Fruit fly (Drosophila melanogaster) whole organism, embryonic: ENCODE data around the gene CG13842.

Source experiments
- Adf1 ChIP-seq: fragments of 200-800 bp; sonication (Bioruptor generic); IDR thresholded peaks from 2 replicates; pipeline ENCODE4 v1.3.6; 2022; ENCODE audit warnings: missing biosample characterization, missing genetic modification characterization
- Aef1 ChIP-seq: fragments of 200-800 bp; sonication (Bioruptor generic); IDR thresholded peaks from 3 replicates; pipeline ENCODE4 v1.3.6; 2022; ENCODE audit warnings: missing biosample characterization, missing genetic modification characterization
- CG11093 ChIP-seq: fragments of 200-800 bp; sonication (Bioruptor generic); IDR thresholded peaks from 3 replicates; pipeline ENCODE4 v1.3.6; 2022; ENCODE audit warnings: missing biosample characterization, missing genetic modification characterization
- CG11247 ChIP-seq: fragments of 200-800 bp; sonication (Bioruptor generic); IDR thresholded peaks from 2 replicates; pipeline ENCODE4 v1.3.6; 2022; ENCODE audit warnings: missing biosample characterization, missing genetic modification characterization
- CG11398 ChIP-seq: fragments of 200-800 bp; sonication (Bioruptor generic); optimal IDR thresholded peaks from 2 replicates; lab custom pipeline; 2016; ENCODE audit warnings: missing biosample characterization, missing genetic modification characterization
- CG11560 ChIP-seq: fragments of 200-800 bp; sonication (Bioruptor generic); IDR thresholded peaks from 3 replicates; pipeline ENCODE4 v1.3.6; 2022; ENCODE audit warnings: missing biosample characterization, missing genetic modification characterization
- CG12769 ChIP-seq: fragments of 200-800 bp; sonication (Bioruptor generic); optimal IDR thresholded peaks from 2 replicates; lab custom pipeline; 2019; ENCODE audit warnings: missing biosample characterization, mild to moderate bottlenecking, missing genetic modification characterization, moderate library complexity
- CG15073 ChIP-seq: fragments of 200-800 bp; sonication (Bioruptor generic); optimal IDR thresholded peaks from 2 replicates; lab custom pipeline; 2016; ENCODE audit warnings: missing biosample characterization, missing genetic modification characterization
- CG15269 ChIP-seq: fragments of 200-800 bp; sonication (Bioruptor generic); optimal IDR thresholded peaks from 2 replicates; lab custom pipeline; 2018; ENCODE audit warnings: missing biosample characterization, mild to moderate bottlenecking, missing genetic modification characterization, moderate library complexity
- CG1529 ChIP-seq: fragments of 200-800 bp; sonication (Bioruptor generic); optimal IDR thresholded peaks from 3 replicates; lab custom pipeline; 2018; ENCODE audit warnings: missing biosample characterization, missing genetic modification characterization
- CG15696 ChIP-seq: fragments of 200-800 bp; sonication (Bioruptor generic); optimal IDR thresholded peaks from 2 replicates; lab custom pipeline; 2019; ENCODE audit warnings: missing biosample characterization, mild to moderate bottlenecking, missing genetic modification characterization, moderate library complexity
- CG17802 ChIP-seq: fragments of 200-800 bp; sonication (Bioruptor generic); optimal IDR thresholded peaks from 2 replicates; lab custom pipeline; 2018; ENCODE audit warnings: missing biosample characterization, mild to moderate bottlenecking, missing genetic modification characterization, moderate library complexity
- CG18262 ChIP-seq: fragments of 200-800 bp; optimal IDR thresholded peaks from 3 replicates; lab custom pipeline; 2019; ENCODE audit warnings: missing biosample characterization, mild to moderate bottlenecking, missing genetic modification characterization, moderate library complexity
- CG18599 ChIP-seq: fragments of 200-800 bp; sonication (Bioruptor generic); optimal IDR thresholded peaks from 3 replicates; lab custom pipeline; 2017; ENCODE audit warnings: missing biosample characterization, missing genetic modification characterization, mild to moderate bottlenecking, moderate library complexity, missing genetic modification reagents
- CG2199 ChIP-seq: fragments of 200-800 bp; sonication (Bioruptor generic); IDR thresholded peaks from 3 replicates; pipeline ENCODE4 v1.3.6; 2022; ENCODE audit warnings: missing biosample characterization, missing genetic modification characterization
- CG2678 ChIP-seq: fragments of 200-800 bp; sonication (Bioruptor generic); optimal IDR thresholded peaks from 3 replicates; lab custom pipeline; 2019; ENCODE audit warnings: missing biosample characterization, mild to moderate bottlenecking, missing genetic modification characterization, moderate library complexity
- CG2889 ChIP-seq: fragments of 200-800 bp; sonication (Bioruptor generic); IDR thresholded peaks from 3 replicates; pipeline ENCODE4 v1.3.6; 2022; ENCODE audit warnings: missing biosample characterization, missing genetic modification characterization
- CG30403 ChIP-seq: fragments of 200-800 bp; sonication (Bioruptor generic); optimal IDR thresholded peaks from 3 replicates; lab custom pipeline; 2016; ENCODE audit warnings: missing biosample characterization, missing genetic modification characterization
- CG31224 ChIP-seq: fragments of 200-800 bp; sonication (Bioruptor generic); IDR thresholded peaks from 2 replicates; pipeline ENCODE4 v1.3.6; 2022; ENCODE audit warnings: missing biosample characterization, missing genetic modification characterization
- CG31441 ChIP-seq: fragments of 200-800 bp; sonication (Bioruptor generic); IDR thresholded peaks from 2 replicates; pipeline ENCODE4 v1.3.6; 2022; ENCODE audit warnings: missing biosample characterization, missing genetic modification characterization
- CG3281 ChIP-seq: fragments of 200-800 bp; sonication (Bioruptor generic); optimal IDR thresholded peaks from 3 replicates; lab custom pipeline; 2017; ENCODE audit warnings: missing biosample characterization, mild to moderate bottlenecking, missing genetic modification characterization
- CG33213 ChIP-seq: fragments of 200-800 bp; sonication (Bioruptor generic); optimal IDR thresholded peaks from 3 replicates; lab custom pipeline; 2016; ENCODE audit warnings: missing biosample characterization, missing genetic modification characterization
- CG33557 ChIP-seq: fragments of 200-800 bp; sonication (Bioruptor generic); optimal IDR thresholded peaks from 2 replicates; lab custom pipeline; 2019; ENCODE audit warnings: missing biosample characterization, mild to moderate bottlenecking, missing genetic modification characterization, moderate library complexity
- CG4707 ChIP-seq: fragments of 200-800 bp; sonication (Bioruptor generic); optimal IDR thresholded peaks from 2 replicates; lab custom pipeline; 2018; ENCODE audit warnings: missing biosample characterization, mild to moderate bottlenecking, missing genetic modification characterization, moderate library complexity
- CG4854 ChIP-seq: fragments of 200-800 bp; sonication (Bioruptor generic); optimal IDR thresholded peaks from 2 replicates; lab custom pipeline; 2016; ENCODE audit warnings: missing biosample characterization, missing genetic modification characterization, inconsistent platforms
- CG6254 ChIP-seq: fragments of 200-800 bp; sonication (Bioruptor generic); optimal IDR thresholded peaks from 3 replicates; lab custom pipeline; 2017; ENCODE audit warnings: mild to moderate bottlenecking, missing biosample characterization, missing genetic modification reagents, missing genetic modification characterization
- CG6654 ChIP-seq: fragments of 200-800 bp; sonication (Bioruptor generic); optimal IDR thresholded peaks from 2 replicates; lab custom pipeline; 2017; ENCODE audit warnings: missing biosample characterization, mild to moderate bottlenecking, missing genetic modification characterization
- CG7556 ChIP-seq: fragments of 200-800 bp; sonication (Bioruptor generic); optimal IDR thresholded peaks from 2 replicates; lab custom pipeline; 2017; ENCODE audit warnings: missing biosample characterization, mild to moderate bottlenecking, missing genetic modification characterization
- CG8290 ChIP-seq, 3 experiments: fragments of 200-800 bp; sonication (Bioruptor generic); optimal IDR thresholded peaks; 2 replicates each; lab custom pipeline; 2016 to 2019; ENCODE audit warnings: missing biosample characterization in 3 of 3, missing genetic modification characterization in 3 of 3, mild to moderate bottlenecking in 2 of 3, moderate library complexity in 1 of 3
- CTCF ChIP-seq: fragments of 200-800 bp; sonication (Bioruptor generic); optimal IDR thresholded peaks from 2 replicates; lab custom pipeline; 2017; ENCODE audit warnings: missing biosample characterization, mild to moderate bottlenecking, missing genetic modification characterization, moderate library complexity
- Hmr ChIP-seq: fragments of 200-800 bp; sonication (Bioruptor generic); optimal IDR thresholded peaks from 3 replicates; lab custom pipeline; 2017; ENCODE audit warnings: mild to moderate bottlenecking, missing biosample characterization, missing genetic modification reagents, missing genetic modification characterization
- Hr3 ChIP-seq: fragments of 200-800 bp; sonication (Bioruptor generic); optimal IDR thresholded peaks from 3 replicates; lab custom pipeline; 2016; ENCODE audit warnings: missing biosample characterization, missing genetic modification characterization
- NC2β ChIP-seq: fragments of 200-800 bp; sonication (Bioruptor generic); optimal IDR thresholded peaks from 2 replicates; lab custom pipeline; 2016; ENCODE audit warnings: missing biosample characterization, missing genetic modification characterization
- NfI ChIP-seq: fragments of 200-800 bp; sonication (Bioruptor generic); optimal IDR thresholded peaks from 3 replicates; lab custom pipeline; 2018; ENCODE audit warnings: missing biosample characterization, mild to moderate bottlenecking, missing genetic modification characterization, moderate library complexity
- Ravus ChIP-seq: fragments of 200-800 bp; sonication (Bioruptor generic); IDR thresholded peaks from 2 replicates; pipeline ENCODE4 v1.3.6; 2022; ENCODE audit warnings: missing biosample characterization, missing genetic modification characterization
- Sry-δ ChIP-seq: fragments of 200-800 bp; sonication (Bioruptor generic); optimal IDR thresholded peaks from 2 replicates; lab custom pipeline; 2016; ENCODE audit warnings: missing biosample characterization, missing genetic modification characterization
- bab2 ChIP-seq: fragments of 200-800 bp; sonication (Bioruptor generic); optimal IDR thresholded peaks from 2 replicates; lab custom pipeline; 2016; ENCODE audit warnings: missing biosample characterization, missing genetic modification characterization
- bcd ChIP-seq: fragments of 200-800 bp; sonication (Bioruptor generic); optimal IDR thresholded peaks from 2 replicates; lab custom pipeline; 2017; ENCODE audit warnings: missing biosample characterization, mild to moderate bottlenecking, missing genetic modification characterization
- bowl ChIP-seq: fragments of 200-800 bp; sonication (Bioruptor generic); IDR thresholded peaks from 2 replicates; pipeline ENCODE4 v1.3.6; 2022; ENCODE audit warnings: missing biosample characterization, missing genetic modification characterization
- chn ChIP-seq: fragments of 200-800 bp; sonication (Bioruptor generic); optimal IDR thresholded peaks from 2 replicates; lab custom pipeline; 2016; ENCODE audit warnings: missing biosample characterization, missing genetic modification characterization
- ci ChIP-seq: fragments of 200-800 bp; sonication (Bioruptor generic); IDR thresholded peaks from 3 replicates; pipeline ENCODE4 v1.3.6; 2022; ENCODE audit warnings: missing biosample characterization, missing genetic modification characterization
- gsb ChIP-seq: fragments of 200-800 bp; sonication (Bioruptor generic); IDR thresholded peaks from 2 replicates; pipeline ENCODE4 v1.3.6; 2022; ENCODE audit warnings: missing biosample characterization, missing genetic modification characterization
- gsb-n ChIP-seq: fragments of 200-800 bp; sonication (Bioruptor generic); optimal IDR thresholded peaks from 3 replicates; lab custom pipeline; 2018; ENCODE audit warnings: missing biosample characterization, mild to moderate bottlenecking, missing genetic modification characterization
- ind ChIP-seq: fragments of 200-800 bp; sonication (Bioruptor generic); optimal IDR thresholded peaks from 3 replicates; lab custom pipeline; 2016; ENCODE audit warnings: missing biosample characterization, missing genetic modification characterization
- rib ChIP-seq: fragments of 200-800 bp; sonication (Bioruptor generic); IDR thresholded peaks from 2 replicates; pipeline ENCODE4 v1.3.6; 2022; ENCODE audit warnings: missing biosample characterization, missing genetic modification characterization
- so ChIP-seq: fragments of 200-800 bp; sonication (Bioruptor generic); IDR thresholded peaks from 3 replicates; pipeline ENCODE4 v1.3.6; 2022; ENCODE audit warnings: missing biosample characterization, missing genetic modification characterization
- sr ChIP-seq: fragments of 200-800 bp; sonication (Bioruptor generic); IDR thresholded peaks from 3 replicates; pipeline ENCODE4 v1.3.6; 2022; ENCODE audit warnings: missing biosample characterization, missing genetic modification characterization
- stc ChIP-seq: fragments of 200-800 bp; sonication (Bioruptor generic); IDR thresholded peaks from 2 replicates; pipeline ENCODE4 v1.3.6; 2022; ENCODE audit warnings: missing biosample characterization, missing genetic modification characterization
- tap ChIP-seq: fragments of 200-800 bp; optimal IDR thresholded peaks from 3 replicates; lab custom pipeline; 2019; ENCODE audit warnings: missing biosample characterization, mild to moderate bottlenecking, missing genetic modification characterization, moderate library complexity
- ttk ChIP-seq: fragments of 200-800 bp; sonication (Bioruptor generic); IDR thresholded peaks from 2 replicates; pipeline ENCODE4 v2.1.2; 2022; ENCODE audit warnings: missing biosample characterization, missing genetic modification characterization
- wor ChIP-seq: fragments of 200-800 bp; sonication (Bioruptor generic); IDR thresholded peaks from 2 replicates; pipeline ENCODE4 v1.3.6; 2022; ENCODE audit warnings: missing biosample characterization, missing genetic modification characterization
- zfh1 ChIP-seq: fragments of 200-800 bp; sonication (Bioruptor generic); IDR thresholded peaks from 3 replicates; pipeline ENCODE4 v1.3.6; 2022; ENCODE audit warnings: missing biosample characterization, missing genetic modification characterization

CG13842 gene

DNA sequence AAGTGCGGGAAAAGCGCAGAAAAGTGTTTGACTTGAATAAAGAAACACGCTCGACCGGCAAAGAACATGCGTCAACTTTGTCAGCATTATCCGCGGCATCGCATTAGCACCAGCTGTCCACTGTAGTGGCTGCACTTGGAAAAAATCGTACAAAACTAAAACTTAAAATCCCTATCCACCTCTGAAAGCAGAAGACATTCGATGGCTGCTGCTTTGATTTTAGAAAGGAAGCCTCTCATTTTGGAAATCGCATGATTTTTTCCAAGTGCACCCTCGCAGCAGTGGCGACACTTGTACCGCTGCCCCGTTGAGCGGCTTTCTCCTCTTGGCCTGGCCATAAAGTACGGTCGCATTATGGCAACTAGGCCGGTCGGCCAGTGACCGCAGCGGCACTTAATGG lies 42.8 kb downstream of the CG13842 start:
- TF ChIP-seq CG17802 (tag; lab: Kevin White, UChicago) (no peak), CG6654 (GFP tag; lab: Kevin White, UChicago) (no peak), wor (GFP tag; lab: Robert Waterston, UW) (peak; percentile 60), CG2678 (tag; lab: Kevin White, UChicago) (peak; percentile 56), sr (GFP tag; lab: Robert Waterston, UW) (0 out of 3 replicates have a peak, but pooled peaks have one; percentile 31), chn (GFP tag; lab: Kevin White, UChicago) (peak; percentile 41), ind (peak; percentile 51), CG12769 (tag; lab: Kevin White, UChicago) (peak; percentile 26), stc (GFP tag; lab: Robert Waterston, UW) (0 out of 2 replicates have a peak, but pooled peaks have one; percentile 20), CG2199 (no peak), CG18262 (tag; lab: Kevin White, UChicago) (peak; percentile 6), CTCF (GFP tag; lab: Kevin White, UChicago) (no peak), CG1529 (GFP tag; lab: Kevin White, UChicago) (peak; percentile 9), so (GFP tag; lab: Robert Waterston, UW) (peak; percentile 12; the same call in 1 of the 3 replicates), CG33213 (GFP tag; lab: Kevin White, UChicago) (no peak), Hr3 (GFP tag; lab: Kevin White, UChicago) (peak; percentile 4), CG6254 (GFP tag; lab: Kevin White, UChicago) (no peak), CG31224 (GFP tag; lab: Robert Waterston, UW) (no peak), CG18599 (GFP tag; lab: Kevin White, UChicago) (peak; percentile 47), CG8290 (GFP tag; optimal IDR thresholded peaks at IDR 0.05; lab: Kevin White, UChicago) (no peak), CG8290 (tag; optimal IDR thresholded peaks at IDR 0.05; lab: Kevin White, UChicago) (peak in 1 of 2 experiments; percentile 33), Sry-δ (peak; percentile 2), tap (tag; lab: Kevin White, UChicago) (no peak), CG7556 (peak; percentile 34), ci (GFP tag; lab: Robert Waterston, UW) (peak; percentile 86), CG11398 (GFP tag; lab: Kevin White, UChicago) (no peak), CG15696 (tag; lab: Kevin White, UChicago) (no peak), Aef1 (no peak), ttk (GFP tag; lab: Robert Waterston, UW) (peak; percentile 47), gsb-n (tag; lab: Kevin White, UChicago) (no peak), CG33557 (no peak), CG11093 (0 out of 3 replicates have a peak, but pooled peaks have one; percentile 51), CG31441 (GFP tag; lab: Robert Waterston, UW) (peak; percentile 23; the same call in 1 of the 2 replicates), CG2889 (GFP tag; lab: Robert Waterston, UW) (no peak), bowl (GFP tag; lab: Robert Waterston, UW) (0 out of 2 replicates have a peak, but pooled peaks have one; percentile 23), zfh1 (peak; percentile 68; the same call in 2 of the 3 replicates), CG30403 (GFP tag; lab: Kevin White, UChicago) (peak; percentile 55), CG4707 (GFP tag; lab: Kevin White, UChicago) (peak; percentile 17), bcd (GFP tag; lab: Kevin White, UChicago) (peak; percentile 35), CG15073 (GFP tag; lab: Kevin White, UChicago) (no peak), NfI (GFP tag; lab: Kevin White, UChicago) (peak; percentile 29), CG15269 (tag; lab: Kevin White, UChicago) (peak; percentile 21), Ravus (GFP tag; lab: Robert Waterston, UW) (no peak), NC2β (peak; percentile 32), CG3281 (GFP tag; lab: Kevin White, UChicago) (no peak), CG11247 (no peak), Adf1 (no peak), Hmr (GFP tag; lab: Kevin White, UChicago) (peak; percentile 14), rib (GFP tag; lab: Robert Waterston, UW) (no peak), CG11560 (0 out of 3 replicates have a peak, but pooled peaks have one; percentile 32), CG4854 (GFP tag; lab: Kevin White, UChicago) (no peak), gsb (no peak), bab2 (GFP tag; lab: Kevin White, UChicago) (peak; percentile 44)
